Worm (Caenorhabditis elegans) whole organism, young adult: ENCODE measurements around the gene M02D8.2.
A peak's percentile ranks its signal among the peaks of the same experiment; 100 is the strongest.

Experiments used
- Y79H2A.3 ChIP-seq: fragments of 200-800 bp; sonication (Bioruptor generic); conservative IDR thresholded peaks from 2 replicates; pipeline ENCODE4 v1.3.6; 2022; ENCODE audit warnings: missing genetic modification reagents, missing genetic modification characterization, missing compliant biosample characterization
- Y95B8A.8 ChIP-seq: fragments of 200-800 bp; sonication (Bioruptor generic); IDR thresholded peaks from 2 replicates; pipeline ENCODE4 v1.3.6; 2022; ENCODE audit warnings: missing genetic modification reagents, missing genetic modification characterization, missing compliant biosample characterization
- akir-1 ChIP-seq: fragments of 200-800 bp; sonication (Bioruptor generic); optimal IDR thresholded peaks from 2 replicates; lab custom pipeline; 2018; ENCODE audit warnings: mild to moderate bottlenecking, missing genetic modification characterization, moderate library complexity, missing compliant biosample characterization
- aptf-3 ChIP-seq: fragments of 200-800 bp; sonication (Bioruptor generic); IDR thresholded peaks from 2 replicates; pipeline ENCODE4 v1.3.6; 2022; ENCODE audit warnings: missing genetic modification characterization, missing compliant biosample characterization
- athp-1 ChIP-seq: sonication (generic microtip); optimal IDR thresholded peaks from 2 replicates; lab custom pipeline; 2017; ENCODE audit warnings: mild to moderate bottlenecking, missing genetic modification characterization, missing compliant biosample characterization
- ceh-100 ChIP-seq: fragments of 200-800 bp; sonication (Bioruptor generic); IDR thresholded peaks from 2 replicates; pipeline ENCODE4 v1.3.6; 2022; ENCODE audit warnings: missing genetic modification reagents, missing genetic modification characterization, missing compliant biosample characterization
- dpl-1 ChIP-seq: fragments of 150-350 bp; optimal IDR thresholded peaks from 2 replicates; lab custom pipeline; 2014; ENCODE audit warnings: missing biosample characterization, missing genetic modification reagents, missing genetic modification characterization
- let-526 ChIP-seq: fragments of 200-800 bp; sonication (Bioruptor generic); IDR thresholded peaks from 2 replicates; pipeline ENCODE4 v1.3.6; 2022; ENCODE audit warnings: missing genetic modification reagents, missing genetic modification characterization, missing compliant biosample characterization
- pha-4 ChIP-seq: fragments of 150-350 bp; sonication (generic microtip); optimal IDR thresholded peaks from 2 replicates; lab custom pipeline; 2014; ENCODE audit warnings: missing biosample characterization, missing genetic modification reagents, missing genetic modification characterization
- somi-1 ChIP-seq: fragments of 200-800 bp; sonication (Bioruptor generic); optimal IDR thresholded peaks from 2 replicates; lab custom pipeline; 2018; ENCODE audit warnings: mild to moderate bottlenecking, missing genetic modification characterization, missing compliant biosample characterization
- zfh-2 ChIP-seq: fragments of 200-800 bp; sonication (Bioruptor generic); conservative IDR thresholded peaks from 2 replicates; pipeline ENCODE4 v1.3.6; 2022; ENCODE audit warnings: missing genetic modification reagents, missing genetic modification characterization, missing compliant biosample characterization
- ztf-18 ChIP-seq: sonication (generic microtip); optimal IDR thresholded peaks from 2 replicates; lab custom pipeline; 2016; ENCODE audit warnings: missing genotype, mild to moderate bottlenecking, missing genetic modification characterization, missing compliant biosample characterization

ce11 chrX:8723840-8724239 is 15.6 kb upstream of the M02D8.2 start:
- peak; percentile 27 for TF ChIP-seq somi-1
- no peak for TF ChIP-seq Y95B8A.8
- no peak for TF ChIP-seq let-526
- TF ChIP-seq akir-1 (GFP tag; lab: Kevin White, UChicago): no peak
- no peak for TF ChIP-seq aptf-3 (GFP tag; lab: Robert Waterston, UW)
- TF ChIP-seq ztf-18 (tag; lab: Kevin White, UChicago): no peak
- no peak for TF ChIP-seq pha-4
- TF ChIP-seq Y79H2A.3 (GFP tag; lab: Robert Waterston, UW): no peak
- no peak for TF ChIP-seq dpl-1 (GFP tag; lab: Kevin White, UChicago)
- TF ChIP-seq zfh-2 (GFP tag; lab: Robert Waterston, UW): no peak
- no peak for TF ChIP-seq ceh-100 (GFP tag; lab: Robert Waterston, UW)
- TF ChIP-seq athp-1 (tag; lab: Kevin White, UChicago): no peak
